Worm (Caenorhabditis elegans) whole organism, L4 larva: Measurements from ENCODE around the gene srh-252.
"Not testable (repeated sequence)": the region's sequence is repeated elsewhere in the genome, so short reads cannot be mapped to it uniquely, and the experiment has no call there.

ENCODE experiments used
- D1046.2 ChIP-seq: fragments of 200-800 bp; sonication (Bioruptor generic); IDR thresholded peaks from 2 replicates; pipeline ENCODE4 v1.3.6; 2022; ENCODE audit warnings: missing genetic modification characterization, missing compliant biosample characterization
- F10B5.3 ChIP-seq: sonication (generic microtip); optimal IDR thresholded peaks from 2 replicates; lab custom pipeline; 2016; ENCODE audit warnings: mild to moderate bottlenecking, missing genetic modification characterization, missing compliant biosample characterization
- F37D6.2 ChIP-seq: sonication (generic microtip); optimal IDR thresholded peaks from 2 replicates; lab custom pipeline; 2016; ENCODE audit warnings: mild to moderate bottlenecking, missing genetic modification characterization, missing compliant biosample characterization
- R02D3.7 ChIP-seq: fragments of 150-350 bp; sonication (generic microtip); optimal IDR thresholded peaks from 3 replicates; lab custom pipeline; 2014; ENCODE audit warnings: missing biosample characterization, missing genetic modification characterization
- ZK546.5 ChIP-seq, 2 experiments: sonication (generic microtip); optimal IDR thresholded peaks; 2 replicates each; lab custom pipeline; 2017; ENCODE audit warnings: missing biosample characterization in 2 of 2, missing genetic modification characterization in 2 of 2
- aha-1 ChIP-seq: fragments of 150-350 bp; peaks from one replicate; lab custom pipeline; 2014; ENCODE audit warnings: missing biosample characterization, missing genetic modification characterization
- ctbp-1 ChIP-seq: fragments of 200-800 bp; sonication (Bioruptor generic); IDR thresholded peaks from 2 replicates; pipeline ENCODE4 v1.3.6; 2022; ENCODE audit warnings: missing genetic modification reagents, missing genetic modification characterization, missing compliant biosample characterization
- daf-19 ChIP-seq: fragments of 200-800 bp; sonication (Bioruptor generic); conservative IDR thresholded peaks from 2 replicates; pipeline ENCODE4 v1.3.6; 2022; ENCODE audit warnings: missing genetic modification characterization, missing compliant biosample characterization
- dmd-9 ChIP-seq: fragments of 200-800 bp; sonication (Bioruptor generic); IDR thresholded peaks from 2 replicates; pipeline ENCODE4 v1.3.6; 2022; ENCODE audit warnings: missing genetic modification reagents, missing genetic modification characterization, missing compliant biosample characterization
- dpl-1 ChIP-seq: fragments of 150-350 bp; optimal IDR thresholded peaks from 2 replicates; lab custom pipeline; 2014; ENCODE audit warnings: missing biosample characterization, missing genetic modification reagents, missing genetic modification characterization
- duxl-1 ChIP-seq: sonication (generic microtip); optimal IDR thresholded peaks from 2 replicates; lab custom pipeline; 2016; ENCODE audit warnings: mild to moderate bottlenecking, missing genetic modification characterization, moderate library complexity, missing compliant biosample characterization; ENCODE audit not compliant: poor library complexity
- dve-1 ChIP-seq: sonication (generic microtip); optimal IDR thresholded peaks from 2 replicates; lab custom pipeline; 2017; ENCODE audit warnings: antibody characterized with exemption, mild to moderate bottlenecking, missing genetic modification characterization, missing compliant biosample characterization; ENCODE audit not compliant: insufficient read depth
- hlh-11 ChIP-seq: fragments of 200-800 bp; sonication (Bioruptor generic); optimal IDR thresholded peaks from 2 replicates; lab custom pipeline; 2018; ENCODE audit warnings: mild to moderate bottlenecking, missing genetic modification characterization, missing compliant biosample characterization
- lim-7 ChIP-seq: fragments of 200-800 bp; sonication (Bioruptor generic); IDR thresholded peaks from 2 replicates; pipeline ENCODE4 v1.3.6; 2022; ENCODE audit warnings: missing genetic modification characterization, missing compliant biosample characterization
- lin-29 ChIP-seq: fragments of 200-800 bp; sonication (Bioruptor generic); IDR thresholded peaks from 2 replicates; pipeline ENCODE4 v1.3.6; 2022; ENCODE audit warnings: missing genetic modification reagents, missing genetic modification characterization, missing compliant biosample characterization
- madf-5 ChIP-seq, 2 experiments: fragments of 200-800 bp; sonication (Bioruptor generic); IDR thresholded peaks; 2 replicates each; pipeline ENCODE4 v1.3.6; 2022; ENCODE audit warnings: missing compliant biosample characterization in 2 of 2, missing genetic modification characterization in 2 of 2
- madf-9 ChIP-seq: fragments of 200-800 bp; sonication (Bioruptor generic); conservative IDR thresholded peaks from 2 replicates; pipeline ENCODE4 v1.3.6; 2022; ENCODE audit warnings: missing genetic modification reagents, missing genetic modification characterization, missing compliant biosample characterization
- mdt-29 ChIP-seq: fragments of 200-800 bp; sonication (Bioruptor generic); IDR thresholded peaks from 2 replicates; pipeline ENCODE4 v1.3.6; 2022; ENCODE audit warnings: missing genetic modification reagents, missing genetic modification characterization, missing compliant biosample characterization
- mxl-3 ChIP-seq: fragments of 200-800 bp; sonication (Bioruptor generic); optimal IDR thresholded peaks from 2 replicates; lab custom pipeline; 2018; ENCODE audit warnings: mild to moderate bottlenecking, missing genetic modification characterization, missing compliant biosample characterization
- nhr-10 ChIP-seq: fragments of 150-350 bp; optimal IDR thresholded peaks from 2 replicates; lab custom pipeline; 2014; ENCODE audit warnings: missing biosample characterization, missing genetic modification characterization
- nhr-11 ChIP-seq: fragments of 150-350 bp; optimal IDR thresholded peaks from 2 replicates; lab custom pipeline; 2014; ENCODE audit warnings: missing biosample characterization, missing genetic modification characterization
- nhr-28 ChIP-seq: fragments of 150-350 bp; optimal IDR thresholded peaks from 2 replicates; lab custom pipeline; 2014; ENCODE audit warnings: missing biosample characterization, missing genetic modification characterization
- pqm-1 ChIP-seq: sonication (generic microtip); optimal IDR thresholded peaks from 2 replicates; lab custom pipeline; 2017; ENCODE audit warnings: missing biosample characterization, missing genetic modification characterization
- rbr-2 ChIP-seq: sonication (generic microtip); optimal IDR thresholded peaks from 2 replicates; lab custom pipeline; 2016; ENCODE audit warnings: missing genotype, missing genetic modification characterization, missing compliant biosample characterization
- set-16 ChIP-seq: fragments of 200-800 bp; sonication (Bioruptor generic); IDR thresholded peaks from 2 replicates; pipeline ENCODE4 v1.3.6; 2022; ENCODE audit warnings: missing genetic modification reagents, missing genetic modification characterization, missing compliant biosample characterization
- snpc-4 ChIP-seq: fragments of 150-350 bp; optimal IDR thresholded peaks from 2 replicates; lab custom pipeline; 2014; ENCODE audit warnings: missing biosample characterization, missing genetic modification characterization
- unc-130 ChIP-seq: sonication (generic microtip); optimal IDR thresholded peaks from 2 replicates; lab custom pipeline; 2016; ENCODE audit warnings: missing genetic modification reagents, missing genetic modification characterization, missing compliant biosample characterization
- unc-62 ChIP-seq, 3 experiments: fragments of 150-350 bp in 1 of 3; sonication (generic microtip); optimal IDR thresholded peaks in 2 of 3; peaks in 1 of 3; 1 replicate in 1 of 3; 2 replicates in 2 of 3; lab custom pipeline; 2014 to 2017; ENCODE audit warnings: missing biosample characterization in 3 of 3, missing genetic modification characterization in 3 of 3, missing genetic modification reagents in 3 of 3, missing genotype in 1 of 3
- vab-7 ChIP-seq: fragments of 200-800 bp; sonication (Bioruptor generic); IDR thresholded peaks from 2 replicates; pipeline ENCODE4 v1.3.6; 2022; ENCODE audit warnings: missing genetic modification reagents, missing genetic modification characterization, missing compliant biosample characterization
- ztf-11 ChIP-seq: fragments of 150-350 bp; optimal IDR thresholded peaks from 2 replicates; lab custom pipeline; 2014; ENCODE audit warnings: missing biosample characterization, missing genetic modification characterization
- ztf-7 ChIP-seq: fragments of 150-350 bp; optimal IDR thresholded peaks from 2 replicates; lab custom pipeline; 2014; ENCODE audit warnings: missing biosample characterization, missing genetic modification characterization

srh-252 gene

ce11 chrV:17223305-17223704 is at the start of gene srh-252:
Gene srh-252, minus strand, starts transcription at chrV:17223405.
- no peak for TF ChIP-seq nhr-28 (tag; lab: Kevin White, UChicago)
- no peak for TF ChIP-seq aha-1
- no peak for TF ChIP-seq pqm-1 (tag; lab: Kevin White, UChicago)

- TF ChIP-seq unc-62 (GFP tag; optimal IDR thresholded peaks at IDR 0.05 in 1 of 2; lab: Kevin White, UChicago) (peak in 1 of 2 experiments; percentile 91), unc-62 (tag; optimal IDR thresholded peaks at IDR 0.05; lab: Kevin White, UChicago) (no peak), ztf-11 (no peak)
These were observed 48.9 kb upstream of the srh-252 start for ce11 chrV:17272112-17272511.

- TF ChIP-seq mxl-3; nhr-11 (tag; lab: Kevin White, UChicago); vab-7: not testable (repeated sequence)
These were observed 41.6 kb upstream of the srh-252 start, which contains the start of gene K10G4.3 for ce11 chrV:17264855-17265254. Gene K10G4.3, minus strand, starts transcription at chrV:17264955.

ce11 chrV:17261385-17261784 is 38.2 kb upstream of the srh-252 start:
- TF ChIP-seq ZK546.5 (tag; optimal IDR thresholded peaks at IDR 0.05; lab: Kevin White, UChicago) (no peak), lim-7 (0 out of 2 replicates have a peak, but pooled peaks have one; percentile 37)

- TF ChIP-seq madf-5 (GFP tag; IDR thresholded peaks at IDR 0.05; lab: Robert Waterston, UW), result no peak
- TF ChIP-seq unc-62 (GFP tag; optimal IDR thresholded peaks at IDR 0.05 in 1 of 2; lab: Kevin White, UChicago), result peak in 1 of 2 experiments; percentile 72
- TF ChIP-seq unc-62 (tag; optimal IDR thresholded peaks at IDR 0.05; lab: Kevin White, UChicago), result no peak
- no peak for TF ChIP-seq mxl-3
These were observed 35.7 kb upstream of the srh-252 start, which contains the start of gene fbxa-85 for ce11 chrV:17258868-17259267. Gene fbxa-85, plus strand, starts transcription at chrV:17259168.

ce11 chrV:17258244-17258643 is 35.0 kb upstream of the srh-252 start:
- TF ChIP-seq nhr-10 (tag; lab: Kevin White, UChicago) (no peak), F37D6.2 (tag; lab: Kevin White, UChicago) (no peak), pqm-1 (tag; lab: Kevin White, UChicago) (peak; percentile 32), unc-130 (GFP tag; lab: Kevin White, UChicago) (no peak), duxl-1 (tag; lab: Kevin White, UChicago) (peak; percentile 64), unc-62 (GFP tag; optimal IDR thresholded peaks at IDR 0.05 in 1 of 2; lab: Kevin White, UChicago) (peak in 1 of 2 experiments; percentile 1), unc-62 (tag; optimal IDR thresholded peaks at IDR 0.05; lab: Kevin White, UChicago) (no peak), mdt-29 (no peak)

- TF ChIP-seq F10B5.3 (no peak), dpl-1 (GFP tag; lab: Kevin White, UChicago) (no peak), D1046.2 (GFP tag; lab: Robert Waterston, UW) (no peak), hlh-11 (tag; lab: Kevin White, UChicago) (no peak), dve-1 (no peak), F37D6.2 (tag; lab: Kevin White, UChicago) (no peak), madf-9 (GFP tag; lab: Robert Waterston, UW) (no peak), set-16 (GFP tag; lab: Robert Waterston, UW) (peak; percentile 59; the same call in 1 of the 2 replicates)
These were observed 34.4 kb upstream of the srh-252 start for ce11 chrV:17257637-17258036.

ce11 chrV:17255454-17255853 is 32.2 kb upstream of the srh-252 start, which contains the start of gene srh-115:
Gene srh-115, plus strand, starts transcription at chrV:17255754.
- no peak for TF ChIP-seq dpl-1 (GFP tag; lab: Kevin White, UChicago)
- no peak for TF ChIP-seq R02D3.7 (tag; lab: Kevin White, UChicago)
- TF ChIP-seq snpc-4 (tag; lab: Kevin White, UChicago), result no peak
- no peak for TF ChIP-seq ctbp-1 (GFP tag; lab: Robert Waterston, UW)
- no peak for TF ChIP-seq daf-19 (GFP tag; lab: Robert Waterston, UW)
- no peak for TF ChIP-seq lin-29 (GFP tag; lab: Robert Waterston, UW)
- TF ChIP-seq ztf-7, result no peak
- no peak for TF ChIP-seq hlh-11 (tag; lab: Kevin White, UChicago)
- no peak for TF ChIP-seq dmd-9
- TF ChIP-seq nhr-11 (tag; lab: Kevin White, UChicago), result no peak
- TF ChIP-seq unc-62 (GFP tag; optimal IDR thresholded peaks at IDR 0.05 in 1 of 2; lab: Kevin White, UChicago), result no peak
- no peak for TF ChIP-seq unc-62 (tag; optimal IDR thresholded peaks at IDR 0.05; lab: Kevin White, UChicago)
- no peak for TF ChIP-seq pqm-1 (tag; lab: Kevin White, UChicago)
- no peak for TF ChIP-seq rbr-2 (tag; lab: Kevin White, UChicago)
- TF ChIP-seq, all 104 proteins: peak for 0
